Fruit fly (Drosophila melanogaster) whole organism, adult: ENCODE data around the gene ATPsynC.

Source experiments
- CG11617 ChIP-seq: fragments of 200-800 bp; sonication (Bioruptor generic); optimal IDR thresholded peaks from 2 replicates; lab custom pipeline; 2017; ENCODE audit warnings: mild to moderate bottlenecking, missing biosample characterization, missing genetic modification reagents, missing genetic modification characterization
- CG12768 ChIP-seq: fragments of 200-800 bp; sonication (Bioruptor generic); optimal IDR thresholded peaks from 2 replicates; lab custom pipeline; 2017; ENCODE audit warnings: missing biosample characterization, missing genetic modification characterization, mild to moderate bottlenecking, moderate library complexity, missing genetic modification reagents
- CG14711 ChIP-seq: fragments of 200-800 bp; sonication (Bioruptor generic); optimal IDR thresholded peaks from 2 replicates; lab custom pipeline; 2018; ENCODE audit warnings: missing biosample characterization, mild to moderate bottlenecking, missing genetic modification characterization, moderate library complexity
- CG1620 ChIP-seq: fragments of 200-800 bp; sonication (Bioruptor generic); optimal IDR thresholded peaks from 2 replicates; lab custom pipeline; 2016; ENCODE audit warnings: missing biosample characterization, missing genetic modification characterization
- CG33017 ChIP-seq: fragments of 200-800 bp; sonication (Bioruptor generic); optimal IDR thresholded peaks from 2 replicates; lab custom pipeline; 2018; ENCODE audit warnings: missing biosample characterization, mild to moderate bottlenecking, missing genetic modification characterization, moderate library complexity
- CG5204 ChIP-seq: fragments of 200-800 bp; sonication (Bioruptor generic); optimal IDR thresholded peaks from 2 replicates; lab custom pipeline; 2016; ENCODE audit warnings: missing biosample characterization, missing genetic modification characterization
- CG7045 ChIP-seq: fragments of 200-800 bp; sonication (Bioruptor generic); optimal IDR thresholded peaks from 2 replicates; lab custom pipeline; 2017; ENCODE audit warnings: missing biosample characterization, mild to moderate bottlenecking, missing genetic modification characterization
- CG7101 ChIP-seq: fragments of 200-800 bp; sonication (Bioruptor generic); optimal IDR thresholded peaks from 2 replicates; lab custom pipeline; 2018; ENCODE audit warnings: missing biosample characterization, mild to moderate bottlenecking, missing genetic modification characterization, moderate library complexity
- Clk ChIP-seq: fragments of 200-800 bp; sonication (Bioruptor generic); optimal IDR thresholded peaks from 2 replicates; lab custom pipeline; 2017; ENCODE audit warnings: missing biosample characterization, missing genetic modification characterization
- Crg-1 ChIP-seq: fragments of 200-800 bp; sonication (Bioruptor generic); optimal IDR thresholded peaks from 2 replicates; lab custom pipeline; 2016; ENCODE audit warnings: missing biosample characterization, missing genetic modification characterization
- Hr96 ChIP-seq: fragments of 200-800 bp; sonication (Bioruptor generic); optimal IDR thresholded peaks from 2 replicates; lab custom pipeline; 2016; ENCODE audit warnings: missing biosample characterization, missing genetic modification characterization
- Mnt ChIP-seq: fragments of 200-800 bp; sonication (Bioruptor generic); optimal IDR thresholded peaks from 2 replicates; lab custom pipeline; 2016; ENCODE audit warnings: missing biosample characterization, mild to moderate bottlenecking, missing genetic modification characterization
- bab1 ChIP-seq: fragments of 200-800 bp; sonication (Bioruptor generic); optimal IDR thresholded peaks from 3 replicates; lab custom pipeline; 2019; ENCODE audit warnings: missing biosample characterization, mild to moderate bottlenecking, missing genetic modification characterization, moderate library complexity
- cic ChIP-seq: fragments of 200-800 bp; sonication (Bioruptor generic); optimal IDR thresholded peaks from 2 replicates; lab custom pipeline; 2017; ENCODE audit warnings: missing biosample characterization, mild to moderate bottlenecking, missing genetic modification characterization, moderate library complexity
- cnc ChIP-seq, 2 experiments: fragments of >200 bp; optimal IDR thresholded peaks; 2 replicates each; lab custom pipeline; 2017
- kay ChIP-seq: fragments of 200-800 bp; sonication (Bioruptor generic); peaks from one replicate; lab custom pipeline; 2016; ENCODE audit warnings: missing biosample characterization, missing genetic modification characterization, borderline replicate concordance
- ovo ChIP-seq: fragments of 200-800 bp; sonication (Bioruptor generic); optimal IDR thresholded peaks from 2 replicates; lab custom pipeline; 2016; ENCODE audit warnings: missing biosample characterization, missing genetic modification characterization
- pad ChIP-seq: fragments of 200-800 bp; sonication (Bioruptor generic); optimal IDR thresholded peaks from 3 replicates; lab custom pipeline; 2017; ENCODE audit warnings: missing biosample characterization, missing genetic modification characterization, mild to moderate bottlenecking, moderate library complexity, missing genetic modification reagents
- tj ChIP-seq: fragments of 200-800 bp; sonication (Bioruptor generic); optimal IDR thresholded peaks from 3 replicates; lab custom pipeline; 2017; ENCODE audit warnings: missing biosample characterization, mild to moderate bottlenecking, missing genetic modification characterization, moderate library complexity
- toe ChIP-seq: fragments of 200-800 bp; sonication (Bioruptor generic); optimal IDR thresholded peaks from 2 replicates; lab custom pipeline; 2016; ENCODE audit warnings: missing biosample characterization, missing genetic modification characterization

ATPsynC gene

DNA sequence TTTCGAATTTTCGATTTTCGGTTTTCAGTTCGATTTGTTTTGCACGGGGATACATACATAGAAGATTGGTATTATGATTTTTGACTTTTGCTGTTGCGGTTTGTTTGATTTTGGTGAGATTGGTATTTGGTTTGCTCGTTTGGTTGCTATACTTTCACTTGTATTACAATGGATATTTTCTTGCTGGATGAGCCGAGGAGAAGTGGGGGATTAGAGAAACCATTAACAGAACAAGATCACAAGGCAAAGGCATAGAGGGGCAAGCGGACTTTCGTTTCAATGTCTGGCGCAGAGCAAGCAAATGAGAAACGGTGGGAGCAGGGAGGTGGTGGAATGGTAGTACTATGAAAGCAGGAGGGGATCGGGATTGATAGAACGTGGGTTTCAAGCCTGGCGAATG lies 12.8 kb upstream of the ATPsynC start, which contains the start of gene CG15563:
CG15563 (minus strand) TSS at position 101 of the 400 bp plus-strand sequence.
- no peak for TF ChIP-seq ovo (GFP tag; lab: Kevin White, UChicago)
- TF ChIP-seq pad (GFP tag; lab: Kevin White, UChicago): no peak
- TF ChIP-seq CG14711 (tag; lab: Kevin White, UChicago): no peak
- TF ChIP-seq bab1 (GFP tag; lab: Kevin White, UChicago): no peak
- TF ChIP-seq toe (GFP tag; lab: Kevin White, UChicago): no peak
- TF ChIP-seq Crg-1: no peak
- TF ChIP-seq CG12768: no peak
- TF ChIP-seq CG11617 (GFP tag; lab: Kevin White, UChicago): no peak
- TF ChIP-seq Clk (GFP tag; lab: Kevin White, UChicago): no peak
- TF ChIP-seq Mnt (GFP tag; lab: Kevin White, UChicago): no peak
- TF ChIP-seq cnc (optimal IDR thresholded peaks at IDR 0.05; lab: Kevin White, UChicago): no peak

DNA sequence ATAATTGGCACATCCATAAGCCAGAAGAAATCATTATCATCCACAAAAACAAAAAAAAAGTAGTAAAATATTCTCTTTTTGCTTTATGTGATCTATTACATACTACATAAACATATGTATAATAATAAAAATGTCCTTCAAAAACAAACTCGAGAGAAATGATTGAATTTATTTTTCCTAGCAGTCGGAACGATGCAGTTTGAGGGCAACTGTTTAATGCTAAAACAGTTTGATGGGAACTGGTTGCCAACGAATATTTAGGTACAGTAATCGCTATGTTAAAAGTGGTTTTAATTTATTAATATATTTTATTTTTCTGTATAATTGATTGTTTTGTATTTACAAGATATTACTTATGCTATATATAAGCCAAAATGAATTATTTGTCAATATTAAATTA lies 11.7 kb upstream of the ATPsynC start:
- no peak for TF ChIP-seq CG11617 (GFP tag; lab: Kevin White, UChicago)
- no peak for TF ChIP-seq Mnt (GFP tag; lab: Kevin White, UChicago)
- TF ChIP-seq CG12768: no peak
- TF ChIP-seq tj (GFP tag; lab: Kevin White, UChicago): no peak
- TF ChIP-seq Clk (GFP tag; lab: Kevin White, UChicago): no peak
- no peak for TF ChIP-seq CG7101 (tag; lab: Kevin White, UChicago)
- no peak for TF ChIP-seq toe (GFP tag; lab: Kevin White, UChicago)
- no peak for TF ChIP-seq cic (GFP tag; lab: Kevin White, UChicago)

DNA sequence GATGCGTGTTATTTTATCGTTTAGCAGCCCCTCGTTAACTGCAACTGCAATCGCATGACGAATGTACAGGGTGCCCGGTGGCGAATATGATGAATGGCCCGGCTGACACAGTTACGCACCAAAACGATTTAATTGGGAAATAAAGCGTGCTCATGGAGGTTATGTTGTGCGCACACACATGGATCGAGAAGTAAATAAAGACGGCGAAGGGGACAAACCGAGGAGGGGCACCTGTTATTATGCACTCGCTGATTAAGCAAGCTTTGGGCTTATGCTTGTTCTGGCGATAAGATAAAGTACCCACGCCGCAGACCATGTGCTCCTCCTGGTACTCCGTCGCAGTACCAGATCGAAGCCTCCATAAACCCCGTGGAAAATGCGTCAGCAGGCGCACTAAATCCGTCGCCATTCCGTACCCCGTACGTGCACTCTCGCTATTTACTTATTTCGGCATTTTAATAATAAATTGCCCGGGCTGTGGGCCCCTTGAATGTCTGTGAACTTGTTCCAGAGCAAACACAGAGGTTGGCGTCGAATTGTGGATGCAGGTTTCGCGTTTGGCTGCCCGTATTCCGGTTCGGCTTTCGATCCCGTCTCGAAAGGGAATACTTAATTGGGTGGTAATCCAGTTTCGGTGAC lies 5.7 kb upstream of the ATPsynC start:
- TF ChIP-seq cic (GFP tag; lab: Kevin White, UChicago): no peak
- no peak for TF ChIP-seq CG5204 (GFP tag; lab: Kevin White, UChicago)
- TF ChIP-seq CG12768: peak; percentile 1
- TF ChIP-seq bab1 (GFP tag; lab: Kevin White, UChicago): no peak
- peak; percentile 70 for TF ChIP-seq CG7101 (tag; lab: Kevin White, UChicago)
- TF ChIP-seq Crg-1: peak; percentile 5
- peak; percentile 53 for TF ChIP-seq CG33017 (tag; lab: Kevin White, UChicago)
- TF ChIP-seq CG11617 (GFP tag; lab: Kevin White, UChicago): peak; percentile 64
- peak; percentile 2 for TF ChIP-seq pad (GFP tag; lab: Kevin White, UChicago)
- TF ChIP-seq CG14711 (tag; lab: Kevin White, UChicago): peak; percentile 34
- peak; percentile 8 for TF ChIP-seq Hr96 (GFP tag; lab: Kevin White, UChicago)
- TF ChIP-seq toe (GFP tag; lab: Kevin White, UChicago): no peak
- no peak for TF ChIP-seq cnc (optimal IDR thresholded peaks at IDR 0.05; lab: Kevin White, UChicago)
- TF ChIP-seq CG7045 (GFP tag; lab: Kevin White, UChicago): no peak
- no peak for TF ChIP-seq kay
- no peak for TF ChIP-seq Clk (GFP tag; lab: Kevin White, UChicago)
- TF ChIP-seq Mnt (GFP tag; lab: Kevin White, UChicago): peak; percentile 81
- TF ChIP-seq tj (GFP tag; lab: Kevin White, UChicago): peak; percentile 12

dm6 chr3R:31223971-31224860 lies 4.8 kb upstream of the ATPsynC start:
- TF ChIP-seq cnc (optimal IDR thresholded peaks at IDR 0.05; lab: Kevin White, UChicago) (no peak), cic (GFP tag; lab: Kevin White, UChicago) (peak; percentile 72)

dm6 chr3R:31222890-31223569 lies 3.6 kb upstream of the ATPsynC start:
- no peak for TF ChIP-seq CG14711 (tag; lab: Kevin White, UChicago)
- TF ChIP-seq bab1 (GFP tag; lab: Kevin White, UChicago): no peak
- TF ChIP-seq CG11617 (GFP tag; lab: Kevin White, UChicago): no peak
- no peak for TF ChIP-seq pad (GFP tag; lab: Kevin White, UChicago)
- TF ChIP-seq Crg-1: no peak
- no peak for TF ChIP-seq Hr96 (GFP tag; lab: Kevin White, UChicago)
- no peak for TF ChIP-seq cnc (optimal IDR thresholded peaks at IDR 0.05; lab: Kevin White, UChicago)

DNA sequence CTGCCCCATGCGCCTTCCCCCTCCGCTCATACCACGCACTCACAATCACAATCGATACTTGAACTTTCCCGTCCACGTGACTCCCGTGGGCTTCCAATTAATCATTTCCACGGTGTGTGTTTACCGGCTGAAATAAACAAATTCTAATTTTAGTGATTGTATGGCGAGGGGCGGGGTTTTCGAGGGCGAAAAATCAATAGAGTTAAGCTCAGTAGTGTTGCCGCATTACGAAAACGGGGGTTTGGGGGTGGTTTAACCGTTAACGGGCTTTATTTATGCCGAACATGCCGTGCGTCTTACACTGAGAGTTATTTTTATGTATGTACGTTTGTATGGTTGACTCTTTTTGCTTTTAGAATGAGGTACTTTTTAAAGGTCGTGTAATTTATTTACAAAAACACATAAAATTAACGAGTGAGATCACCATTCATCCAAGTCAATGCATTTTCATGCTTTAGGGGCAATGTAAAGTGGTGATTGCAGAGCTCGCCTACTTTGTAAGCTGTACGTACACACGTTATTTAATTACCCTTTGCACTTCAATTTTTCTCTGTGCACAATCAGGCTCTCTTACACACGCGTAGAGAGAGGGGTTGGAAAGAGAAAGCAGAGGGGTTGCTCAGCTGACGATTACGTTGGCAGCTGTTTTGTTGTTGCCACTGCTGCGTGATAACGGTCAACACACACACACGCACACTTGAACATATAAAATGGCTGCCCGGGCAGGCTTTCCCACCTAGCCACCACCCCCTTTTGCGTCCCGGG lies 2.9 kb upstream of the ATPsynC start:
- TF ChIP-seq bab1 (GFP tag; lab: Kevin White, UChicago) (no peak), CG7101 (tag; lab: Kevin White, UChicago) (peak; percentile 56), CG7045 (GFP tag; lab: Kevin White, UChicago) (peak; percentile 69), CG1620 (GFP tag; lab: Kevin White, UChicago) (no peak), CG14711 (tag; lab: Kevin White, UChicago) (no peak), Hr96 (GFP tag; lab: Kevin White, UChicago) (peak; percentile 42), ovo (GFP tag; lab: Kevin White, UChicago) (peak; percentile 17), tj (GFP tag; lab: Kevin White, UChicago) (no peak), CG12768 (no peak), Mnt (GFP tag; lab: Kevin White, UChicago) (no peak), pad (GFP tag; lab: Kevin White, UChicago) (peak; percentile 13), Clk (GFP tag; lab: Kevin White, UChicago) (no peak), CG5204 (GFP tag; lab: Kevin White, UChicago) (no peak), kay (no peak), CG33017 (tag; lab: Kevin White, UChicago) (peak; percentile 63), cic (GFP tag; lab: Kevin White, UChicago) (no peak), toe (GFP tag; lab: Kevin White, UChicago) (no peak), CG11617 (GFP tag; lab: Kevin White, UChicago) (peak; percentile 63), Crg-1 (no peak), cnc (optimal IDR thresholded peaks at IDR 0.05; lab: Kevin White, UChicago) (no peak)
